Worm (Caenorhabditis elegans) whole organism, early embryonic: ENCODE results near the gene nspc-10.

Experiments used
- ama-1 ChIP-seq: fragments of 150-350 bp; optimal IDR thresholded peaks from 2 replicates; lab custom pipeline; 2014
- ceh-36 ChIP-seq: sonication (generic microtip); optimal IDR thresholded peaks from 2 replicates; lab custom pipeline; 2016; ENCODE audit warnings: missing genetic modification characterization, inconsistent platforms, missing compliant biosample characterization
- ets-7 ChIP-seq: sonication (generic microtip); optimal IDR thresholded peaks from 2 replicates; lab custom pipeline; 2016; ENCODE audit warnings: missing genotype, missing genetic modification characterization, missing compliant biosample characterization
- flt-1 ChIP-seq: fragments of 200-800 bp; sonication (Bioruptor generic); IDR thresholded peaks from 2 replicates; pipeline ENCODE4 v1.3.6; 2022; ENCODE audit warnings: missing genetic modification characterization, missing compliant biosample characterization
- hnd-1 ChIP-seq: sonication (generic microtip); optimal IDR thresholded peaks from 2 replicates; lab custom pipeline; 2016; ENCODE audit warnings: missing genetic modification characterization, missing compliant biosample characterization
- scrt-1 ChIP-seq: fragments of 200-800 bp; sonication (Bioruptor generic); IDR thresholded peaks from 2 replicates; pipeline ENCODE4 v1.3.6; 2022; ENCODE audit warnings: missing genetic modification characterization, missing compliant biosample characterization
- sea-1 ChIP-seq: fragments of 200-800 bp; sonication (Bioruptor generic); conservative IDR thresholded peaks from 2 replicates; pipeline ENCODE4 v1.3.6; 2022; ENCODE audit warnings: missing genetic modification characterization, missing compliant biosample characterization

DNA sequence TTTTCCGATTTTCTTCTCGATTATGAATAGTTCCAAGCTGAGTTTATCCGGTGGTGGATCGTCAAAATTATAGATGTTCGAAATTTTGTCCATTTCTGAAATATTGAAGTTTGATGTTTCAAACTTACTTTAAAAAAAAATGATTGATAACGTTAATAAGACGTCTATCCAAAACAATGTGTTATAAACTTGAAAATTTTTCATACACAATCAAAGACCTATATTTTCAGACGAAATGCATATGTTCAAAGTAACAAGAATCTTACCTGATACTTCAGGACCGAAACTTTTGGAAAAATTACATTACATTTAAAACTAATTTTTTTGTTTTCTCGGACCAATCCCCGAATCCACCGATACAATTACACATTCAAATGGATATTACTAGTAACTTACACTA is 48.0 kb downstream of the nspc-10 start, which contains the start of gene nekl-3:
- TF ChIP-seq flt-1 (GFP tag; lab: Robert Waterston, UW) (no peak), hnd-1 (no peak), ets-7 (tag; lab: Kevin White, UChicago) (no peak), ama-1 (lab: Kevin White, UChicago) (no peak), scrt-1 (GFP tag; lab: Robert Waterston, UW) (no peak), ceh-36 (tag; lab: Kevin White, UChicago) (no peak), sea-1 (GFP tag; lab: Robert Waterston, UW) (no peak)
